Worm (Caenorhabditis elegans): ENCODE measurements around the gene W01D2.1.
A peak's percentile ranks its signal among the peaks of the same experiment; 100 is the strongest.

ce11 chrII:14856922-14857321 is 41.6 kb downstream of the W01D2.1 start, which contains the start of gene rbm-28:
- TF ChIP-seq unc-130 (tag; optimal IDR thresholded peaks at IDR 0.05) = no peak
- TF ChIP-seq lin-15B (tag; optimal IDR thresholded peaks at IDR 0.05) = no peak
- no peak for TF ChIP-seq nhr-12 (tag; optimal IDR thresholded peaks at IDR 0.05)
- TF ChIP-seq snpc-4 (tag; optimal IDR thresholded peaks at IDR 0.05) = peak; percentile 37
- TF ChIP-seq unc-62 (GFP tag; optimal IDR thresholded peaks at IDR 0.05) = no peak
- TF ChIP-seq dpl-1 (GFP tag; optimal IDR thresholded peaks at IDR 0.05) = peak; percentile 76 to 88 (median 77)
- no peak for TF ChIP-seq ama-1 (optimal IDR thresholded peaks at IDR 0.05)
- no peak for TF ChIP-seq nhr-237 (tag; optimal IDR thresholded peaks at IDR 0.05)
- no peak for TF ChIP-seq C04F5.9 (tag; optimal IDR thresholded peaks at IDR 0.05)
- no peak for TF ChIP-seq lin-13 (GFP tag; optimal IDR thresholded peaks at IDR 0.05)

Data from whole organism, L1 larva.